Worm (Caenorhabditis elegans): ENCODE results near the gene W08F4.3.
A peak's percentile ranks its signal among the peaks of the same experiment; 100 is the strongest.

W08F4.3 gene

DNA sequence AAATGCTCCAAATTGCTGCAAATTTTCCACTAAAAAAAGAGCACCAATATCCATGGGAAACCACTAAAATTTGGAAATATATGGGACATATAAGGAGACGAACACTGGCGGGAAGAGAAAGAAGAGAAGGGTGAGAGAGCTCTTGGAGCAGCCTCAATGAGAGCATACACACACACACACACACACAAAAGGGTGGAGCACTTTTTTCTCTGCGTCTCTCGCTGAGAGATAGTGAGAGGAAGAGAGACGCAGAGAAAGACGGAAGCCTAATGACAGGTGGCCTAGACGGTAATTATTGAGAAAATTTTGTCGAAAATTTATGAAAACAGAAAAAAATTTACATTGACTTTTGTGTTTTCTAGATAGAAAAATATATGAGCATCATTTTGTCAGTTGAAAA, 42.1 kb downstream of the W08F4.3 start (continued):
- TF ChIP-seq T20F7.1 (GFP tag; optimal IDR thresholded peaks at IDR 0.05): no peak

DNA sequence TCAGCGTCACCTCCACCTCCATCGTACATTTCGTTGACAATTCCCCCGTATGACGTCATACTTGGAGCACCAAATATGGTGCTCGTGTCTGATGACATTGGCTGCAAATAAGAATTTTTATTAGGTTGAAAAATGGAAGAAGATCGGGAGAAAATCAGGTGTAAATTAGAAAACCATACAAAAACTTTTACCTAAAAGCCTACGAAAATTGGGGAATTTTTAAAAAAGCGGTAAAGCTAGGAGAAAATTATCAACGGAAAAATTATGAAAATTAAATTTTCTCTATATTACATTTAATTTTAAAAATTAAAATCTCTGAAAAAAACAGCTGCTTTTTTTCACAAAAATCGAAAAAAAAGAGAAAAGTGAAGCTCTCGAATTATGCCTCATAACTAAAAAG, 44.0 kb downstream of the W08F4.3 start, which contains the start of gene T04B8.5:
TSS of gene T04B8.5 (minus strand) at position 101 of the 400 bp plus-strand sequence.
- TF ChIP-seq nhr-6 (tag; optimal IDR thresholded peaks at IDR 0.05) (no peak), aha-1 (tag) (peak; percentile 55), set-16 (GFP tag; IDR thresholded peaks at IDR 0.05) (no peak)

DNA sequence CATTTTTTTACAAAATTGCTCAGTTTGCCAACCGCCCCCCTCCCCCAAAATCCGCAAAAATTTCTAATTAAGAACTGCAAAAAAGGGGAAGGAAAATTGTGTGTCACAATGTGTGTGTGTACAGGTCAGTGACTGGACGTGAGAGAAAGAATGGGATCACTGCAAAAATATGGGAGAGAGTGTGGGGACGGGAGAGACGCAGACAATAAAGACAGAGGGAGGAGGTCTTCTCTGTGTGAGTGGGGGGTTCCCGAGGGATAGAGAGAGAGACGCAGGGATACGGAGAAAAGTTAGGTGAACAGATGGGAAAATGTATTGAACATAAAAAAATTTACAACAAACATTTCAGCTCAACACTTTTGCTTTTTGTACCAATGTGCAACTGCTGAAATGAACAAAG, 45.5 kb downstream of the W08F4.3 start:
- TF ChIP-seq spr-1 (tag; optimal IDR thresholded peaks at IDR 0.05) (no peak), tag-97 (GFP tag; IDR thresholded peaks at IDR 0.05) (no peak), lin-1 (GFP tag; IDR thresholded peaks at IDR 0.05) (no peak), ceh-32 (tag; optimal IDR thresholded peaks at IDR 0.05; ENCODE audit: poor library complexity) (no peak), F26F4.8 (GFP tag; conservative IDR thresholded peaks at IDR 0.05) (no peak), ceh-62 (tag; optimal IDR thresholded peaks at IDR 0.05) (no peak), mxl-3 (GFP tag; optimal IDR thresholded peaks at IDR 0.05) (peak; percentile 50), ZK546.5 (tag; optimal IDR thresholded peaks at IDR 0.05) (no peak), snpc-4 (tag; optimal IDR thresholded peaks at IDR 0.05) (no peak), F49E8.2 (tag; optimal IDR thresholded peaks at IDR 0.05; ENCODE audit: borderline replicate concordance) (no peak), skn-1 (tag; optimal IDR thresholded peaks at IDR 0.05) (no peak), mep-1 (tag; optimal IDR thresholded peaks at IDR 0.05) (no peak), pha-4 (GFP tag; IDR thresholded peaks at IDR 0.05) (no peak), pha-4 (tag; optimal IDR thresholded peaks at IDR 0.05) (peak; percentile 5), daf-16 (GFP tag; optimal IDR thresholded peaks at IDR 0.05) (peak in 1 of 2 experiments; percentile 42), daf-16 (tag; optimal IDR thresholded peaks at IDR 0.05) (no peak), aly-2 (tag; optimal IDR thresholded peaks at IDR 0.05) (no peak), snpc-1.2 (GFP tag; IDR thresholded peaks at IDR 0.05) (no peak), set-16 (GFP tag; IDR thresholded peaks at IDR 0.05) (peak; percentile 20; the same call in 1 of the 2 replicates), tra-1 (GFP tag; IDR thresholded peaks at IDR 0.05) (no peak), T26A8.4 (GFP tag; IDR thresholded peaks at IDR 0.05) (no peak), egl-43 (GFP tag; IDR thresholded peaks at IDR 0.05) (no peak), nhr-237 (tag; optimal IDR thresholded peaks at IDR 0.05) (no peak), zfp-3 (GFP tag; conservative IDR thresholded peaks at IDR 0.05) (no peak), nhr-111 (GFP tag; optimal IDR thresholded peaks at IDR 0.05) (no peak), ctbp-1 (GFP tag; IDR thresholded peaks at IDR 0.05) (no peak), ama-1 (optimal IDR thresholded peaks at IDR 0.05) (no peak), gei-8 (GFP tag; optimal IDR thresholded peaks at IDR 0.05) (no peak), dmd-9 (GFP tag; IDR thresholded peaks at IDR 0.05) (no peak), ceh-20 (GFP tag; IDR thresholded peaks at IDR 0.05) (no peak), ztf-7 (tag; optimal IDR thresholded peaks at IDR 0.05) (no peak), lin-39 (tag; optimal IDR thresholded peaks at IDR 0.05) (no peak), madf-9 (GFP tag; conservative IDR thresholded peaks at IDR 0.05) (no peak), lsy-2 (tag; optimal IDR thresholded peaks at IDR 0.05) (no peak), duxl-1 (tag; optimal IDR thresholded peaks at IDR 0.05; ENCODE audit: poor library complexity) (no peak), F44E2.7 (GFP tag; IDR thresholded peaks at IDR 0.05) (no peak), jun-1 (tag; optimal IDR thresholded peaks at IDR 0.05) (no peak), nhr-76 (tag; optimal IDR thresholded peaks at IDR 0.05) (no peak), daf-8 (GFP tag; IDR thresholded peaks at IDR 0.05) (no peak), daf-19 (GFP tag; conservative IDR thresholded peaks at IDR 0.05) (no peak), mes-2 (tag; optimal IDR thresholded peaks at IDR 0.05; ENCODE audit: poor library complexity, severe bottlenecking) (no peak), nhr-11 (tag; optimal IDR thresholded peaks at IDR 0.05) (no peak), madf-5 (GFP tag; IDR thresholded peaks at IDR 0.05) (no peak), Y105C5A.15 (GFP tag; IDR thresholded peaks at IDR 0.05) (no peak), dmd-6 (GFP tag; IDR thresholded peaks at IDR 0.05) (no peak), zag-1 (tag; optimal IDR thresholded peaks at IDR 0.05) (no peak), D1046.2 (GFP tag; IDR thresholded peaks at IDR 0.05) (no peak)
